Worm (Caenorhabditis elegans): Measurements from ENCODE around the gene srh-145.

The srh-145 gene

DNA sequence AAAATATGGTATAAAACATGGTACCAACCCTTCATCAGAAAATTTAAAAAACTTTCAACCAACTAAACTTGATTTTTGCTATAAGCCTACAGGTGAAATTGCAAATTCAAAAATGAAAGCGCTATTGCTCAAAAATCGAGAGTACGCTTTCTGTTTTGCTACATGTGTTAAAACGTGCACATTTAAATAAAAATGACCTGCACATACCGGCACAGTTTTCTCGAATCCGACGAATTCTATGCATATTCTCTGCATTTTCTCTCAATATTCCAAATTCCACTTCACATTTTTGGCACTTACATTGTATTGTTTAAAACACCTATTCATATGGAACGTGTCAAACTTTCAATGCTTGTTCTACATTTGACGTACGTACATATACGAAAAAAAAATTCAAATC lies at the start of gene srh-145:
TSS of gene srh-145 (plus strand) at position 193 of the 400 bp plus-strand sequence.
- TF ChIP-seq skn-1 (tag; optimal IDR thresholded peaks at IDR 0.05) (no peak), nhr-10 (tag; optimal IDR thresholded peaks at IDR 0.05) (no peak), crh-2 (tag; optimal IDR thresholded peaks at IDR 0.05) (no peak), ZK546.5 (tag; optimal IDR thresholded peaks at IDR 0.05) (no peak)

DNA sequence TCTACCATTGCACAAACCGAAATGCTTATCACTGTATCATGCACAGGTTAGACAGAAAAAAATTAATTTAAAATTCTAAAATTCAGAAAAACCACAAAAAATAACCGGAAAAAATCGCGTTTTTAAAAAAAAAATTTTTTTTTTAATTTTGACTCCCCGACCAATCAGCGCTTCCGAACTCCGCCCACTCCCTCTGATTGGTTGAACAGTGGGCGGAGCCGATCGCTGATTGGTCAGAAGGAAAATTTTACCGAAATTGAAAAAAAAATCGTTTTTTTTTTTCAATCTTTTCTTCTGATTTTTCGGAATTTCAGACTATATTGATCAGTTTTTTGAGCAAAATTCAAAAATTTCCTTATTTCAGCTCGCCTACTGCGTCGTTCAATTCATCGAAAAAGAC lies 49.2 kb upstream of the srh-145 start:
- no peak for TF ChIP-seq nhr-6 (tag; optimal IDR thresholded peaks at IDR 0.05)
- no peak for TF ChIP-seq C34F6.9 (tag; optimal IDR thresholded peaks at IDR 0.05)
- TF ChIP-seq unc-62 (GFP tag; optimal IDR thresholded peaks at IDR 0.05), result no peak
- TF ChIP-seq elt-3 (tag; optimal IDR thresholded peaks at IDR 0.05), result no peak
- no peak for TF ChIP-seq nhr-10 (tag; optimal IDR thresholded peaks at IDR 0.05)
- no peak for TF ChIP-seq unc-39 (tag; optimal IDR thresholded peaks at IDR 0.05)
- no peak for TF ChIP-seq sma-9 (GFP tag; optimal IDR thresholded peaks at IDR 0.05)
- TF ChIP-seq sma-9 (tag; optimal IDR thresholded peaks at IDR 0.05), result no peak
- TF ChIP-seq R02D3.7 (tag; optimal IDR thresholded peaks at IDR 0.05), result no peak
- no peak for TF ChIP-seq unc-55 (GFP tag; optimal IDR thresholded peaks at IDR 0.05)
- no peak for TF ChIP-seq lin-13 (GFP tag; optimal IDR thresholded peaks at IDR 0.05)
- TF ChIP-seq aly-2 (tag; optimal IDR thresholded peaks at IDR 0.05), result no peak
- no peak for TF ChIP-seq egl-27 (tag; optimal IDR thresholded peaks at IDR 0.05)
- no peak for TF ChIP-seq F13H6.1 (tag; optimal IDR thresholded peaks at IDR 0.05)
- no peak for TF ChIP-seq peb-1 (tag; optimal IDR thresholded peaks at IDR 0.05)
- no peak for TF ChIP-seq nhr-25 (tag; optimal IDR thresholded peaks at IDR 0.05)
- TF ChIP-seq nhr-77 (tag; optimal IDR thresholded peaks at IDR 0.05), result no peak
- no peak for TF ChIP-seq snpc-4 (tag; optimal IDR thresholded peaks at IDR 0.05)
- no peak for TF ChIP-seq sma-3 (GFP tag; optimal IDR thresholded peaks at IDR 0.05)

DNA sequence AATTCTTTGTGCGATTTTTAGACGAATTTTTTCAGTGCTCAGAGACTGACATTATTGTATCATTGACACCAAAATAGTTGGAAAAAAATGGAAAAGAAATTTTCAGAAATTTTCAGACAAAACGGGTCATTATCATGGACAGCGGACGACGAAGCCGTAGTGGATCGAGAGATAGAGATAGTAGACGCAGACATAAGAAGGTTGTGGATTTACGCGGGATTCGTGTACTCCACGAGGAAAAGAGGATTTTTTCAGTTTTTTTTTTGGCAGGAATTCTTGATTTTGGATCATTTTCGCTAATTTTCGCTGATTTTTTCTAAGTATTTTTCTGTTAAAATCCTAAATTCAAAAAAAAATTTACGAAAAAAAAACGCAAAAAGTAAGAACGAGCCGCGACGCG lies 42.9 kb upstream of the srh-145 start, which contains the start of gene W08G11.3:
TSS of gene W08G11.3 (plus strand) at position 107 of the 400 bp plus-strand sequence.
- no peak for TF ChIP-seq egl-27 (tag; optimal IDR thresholded peaks at IDR 0.05)
- TF ChIP-seq fos-1 (tag; optimal IDR thresholded peaks at IDR 0.05), result no peak
- peak; percentile 11 for TF ChIP-seq nhr-129 (tag; optimal IDR thresholded peaks at IDR 0.05)

DNA sequence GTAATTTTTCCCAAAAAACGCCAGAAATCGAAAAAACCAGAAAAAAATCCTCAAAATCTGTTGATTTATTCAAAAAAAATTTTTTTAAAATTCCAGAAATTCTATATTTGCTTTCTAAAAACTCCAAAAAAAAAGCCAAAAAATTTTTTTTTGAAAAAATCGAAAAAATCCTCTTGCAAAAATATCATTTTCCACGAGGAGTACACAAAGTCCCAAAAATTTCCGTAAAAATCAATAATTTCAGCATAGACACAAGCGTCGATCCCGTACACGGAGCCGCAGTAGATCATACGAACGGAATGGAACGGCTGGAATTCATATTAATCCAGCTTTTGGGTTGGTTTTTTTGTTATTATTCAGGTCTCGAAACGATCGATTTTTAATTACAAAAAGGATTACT lies 42.4 kb upstream of the srh-145 start:
- TF ChIP-seq mdl-1 (tag; optimal IDR thresholded peaks at IDR 0.05) (no peak), F13H6.1 (tag; optimal IDR thresholded peaks at IDR 0.05) (no peak), zag-1 (tag; optimal IDR thresholded peaks at IDR 0.05) (no peak), nhr-23 (tag; optimal IDR thresholded peaks at IDR 0.05) (no peak), ceh-82 (tag; optimal IDR thresholded peaks at IDR 0.05) (no peak), unc-62 (GFP tag; optimal IDR thresholded peaks at IDR 0.05) (no peak), nhr-21 (tag; optimal IDR thresholded peaks at IDR 0.05) (no peak)

DNA sequence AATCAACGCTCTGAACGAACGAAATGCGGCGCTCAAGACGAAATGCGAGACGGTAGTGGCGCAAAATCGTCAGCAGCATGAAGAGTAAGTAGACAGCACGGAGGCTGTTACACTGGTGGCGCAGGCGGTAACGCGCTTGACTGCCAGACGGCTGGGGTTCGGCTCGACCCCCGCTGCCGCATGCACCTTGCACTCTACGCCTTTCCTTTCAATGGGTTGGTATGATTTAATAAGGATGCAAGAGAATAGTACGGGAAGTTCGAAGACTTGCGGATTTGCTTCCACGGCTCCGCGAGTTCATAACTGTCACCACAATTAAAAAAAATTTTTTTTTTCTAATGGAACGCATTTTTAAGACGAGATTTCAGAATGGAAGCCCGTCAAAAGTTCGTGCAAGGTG lies 40.5 kb upstream of the srh-145 start:
- TF ChIP-seq nhr-6 (tag; optimal IDR thresholded peaks at IDR 0.05) (no peak), nhr-11 (tag; optimal IDR thresholded peaks at IDR 0.05) (no peak), lin-13 (GFP tag; optimal IDR thresholded peaks at IDR 0.05) (peak; percentile 63), Y55F3AM.14 (GFP tag; optimal IDR thresholded peaks at IDR 0.05) (peak; percentile 70), ztf-4 (tag; optimal IDR thresholded peaks at IDR 0.05) (no peak), lsy-2 (tag; optimal IDR thresholded peaks at IDR 0.05) (peak; percentile 16 to 55), peb-1 (tag; optimal IDR thresholded peaks at IDR 0.05) (no peak), nhr-77 (tag; optimal IDR thresholded peaks at IDR 0.05) (no peak), ceh-16 (tag; optimal IDR thresholded peaks at IDR 0.05) (no peak), lin-11 (tag; optimal IDR thresholded peaks at IDR 0.05) (peak; percentile 6), nhr-21 (tag; optimal IDR thresholded peaks at IDR 0.05) (peak; percentile 54), ztf-11 (tag; optimal IDR thresholded peaks at IDR 0.05) (no peak), sma-3 (GFP tag; optimal IDR thresholded peaks at IDR 0.05) (peak; percentile 78), ceh-82 (tag; optimal IDR thresholded peaks at IDR 0.05) (peak; percentile 20), alr-1 (tag; optimal IDR thresholded peaks at IDR 0.05) (no peak), mdl-1 (tag; optimal IDR thresholded peaks at IDR 0.05) (no peak), crh-2 (tag; optimal IDR thresholded peaks at IDR 0.05) (peak; percentile 68), sem-4 (tag; optimal IDR thresholded peaks at IDR 0.05) (no peak), nhr-25 (tag; optimal IDR thresholded peaks at IDR 0.05) (no peak), nhr-10 (tag; optimal IDR thresholded peaks at IDR 0.05) (no peak), blmp-1 (tag; optimal IDR thresholded peaks at IDR 0.05; ENCODE audit: insufficient read depth) (peak; percentile 19), sma-9 (GFP tag; optimal IDR thresholded peaks at IDR 0.05) (peak; percentile 84), sma-9 (tag; optimal IDR thresholded peaks at IDR 0.05) (no peak), elt-1 (tag; optimal IDR thresholded peaks at IDR 0.05) (no peak), skn-1 (tag; optimal IDR thresholded peaks at IDR 0.05) (no peak), unc-39 (tag; optimal IDR thresholded peaks at IDR 0.05) (no peak), fos-1 (tag; optimal IDR thresholded peaks at IDR 0.05) (peak; percentile 71), R02D3.7 (tag; optimal IDR thresholded peaks at IDR 0.05) (no peak), nhr-23 (tag; optimal IDR thresholded peaks at IDR 0.05) (no peak), nhr-129 (tag; optimal IDR thresholded peaks at IDR 0.05) (peak; percentile 90), snpc-4 (tag; optimal IDR thresholded peaks at IDR 0.05) (peak; percentile 70), C34F6.9 (tag; optimal IDR thresholded peaks at IDR 0.05) (peak; percentile 45), elt-3 (tag; optimal IDR thresholded peaks at IDR 0.05) (no peak), gmeb-1 (tag; optimal IDR thresholded peaks at IDR 0.05) (peak; percentile 73), nhr-12 (tag; optimal IDR thresholded peaks at IDR 0.05) (no peak), nhr-237 (tag; optimal IDR thresholded peaks at IDR 0.05) (no peak), mbf-1 (tag; optimal IDR thresholded peaks at IDR 0.05) (no peak)

All from whole organism, L2 larva.